Fruit fly (Drosophila melanogaster): ENCODE data around the gene NPFR.

Gene NPFR

DNA sequence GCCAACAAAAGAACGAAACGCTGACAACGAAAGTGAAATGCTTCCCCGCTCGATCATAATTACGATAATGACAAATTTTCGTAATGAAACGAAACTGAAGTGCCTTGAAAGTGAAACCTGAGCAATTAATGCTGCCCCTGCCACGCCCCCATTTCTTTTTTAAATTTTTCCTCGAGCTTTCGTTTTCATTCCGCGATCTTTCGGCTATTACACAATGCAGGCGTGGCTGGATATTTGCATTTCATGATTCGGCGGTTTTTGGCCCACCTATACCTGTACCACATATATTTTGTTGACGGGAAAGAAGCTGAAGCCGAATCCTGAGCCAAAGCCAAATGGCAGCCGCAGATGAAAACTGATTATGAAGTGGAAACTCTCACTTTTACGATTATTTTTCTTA, 53.1 kb downstream of the NPFR start:
- TF ChIP-seq CG8478 (optimal IDR thresholded peaks at IDR 0.05) (no peak), CTCF (optimal IDR thresholded peaks at IDR 0.05) (no peak)

dm6 chr3R:6241289-6241688, 54.2 kb downstream of the NPFR start:
- TF ChIP-seq CG8478 (optimal IDR thresholded peaks at IDR 0.05), result no peak
- no peak for TF ChIP-seq CTCF (optimal IDR thresholded peaks at IDR 0.05)

DNA sequence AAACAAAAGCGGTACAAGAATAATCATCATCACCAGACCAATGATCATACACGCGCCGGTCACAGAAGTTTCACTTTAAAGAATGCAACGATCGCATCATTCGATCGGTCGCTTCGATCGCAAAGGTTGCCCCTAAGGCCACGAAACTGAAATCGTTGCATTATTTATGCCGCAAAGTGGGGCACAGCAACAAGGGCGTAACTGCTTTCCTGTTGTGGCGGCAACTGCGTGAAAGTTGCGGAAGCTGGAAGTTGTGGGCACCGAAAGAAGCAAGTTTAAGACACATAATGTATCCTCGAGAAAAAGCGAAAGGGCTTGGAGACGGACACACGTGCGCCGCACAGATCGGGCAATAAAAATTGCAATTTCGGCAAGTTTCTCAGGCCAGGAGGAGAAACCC, 56.9 kb downstream of the NPFR start:
- TF ChIP-seq CG8478 (optimal IDR thresholded peaks at IDR 0.05) (no peak), CTCF (optimal IDR thresholded peaks at IDR 0.05) (no peak)

DNA sequence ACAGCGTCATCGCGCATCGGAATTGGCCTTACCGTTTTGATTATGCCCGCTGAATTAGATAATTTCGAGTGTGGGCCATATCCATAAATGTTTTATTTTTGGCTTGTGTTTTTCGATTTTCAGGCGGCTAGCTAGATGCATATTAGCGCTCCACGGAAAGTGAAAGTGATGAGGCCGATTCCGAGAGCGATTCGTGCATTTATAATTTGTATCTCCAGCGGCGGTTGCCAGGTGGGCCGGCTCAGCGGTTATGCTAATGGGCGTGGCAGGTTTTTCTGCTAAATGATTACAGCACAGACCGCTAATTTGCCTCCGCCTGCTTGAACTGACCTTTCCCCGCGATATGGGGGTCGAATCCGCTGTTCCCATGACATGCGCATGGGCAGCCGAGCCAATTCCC, 57.9 kb downstream of the NPFR start:
- TF ChIP-seq CG8478 (optimal IDR thresholded peaks at IDR 0.05) (no peak), CTCF (optimal IDR thresholded peaks at IDR 0.05) (no peak)
